Worm (Caenorhabditis elegans) whole organism, late embryonic: ENCODE data around the gene F15H10.9.

Experiments used
- ceh-31 ChIP-seq: sonication (generic microtip); optimal IDR thresholded peaks from 2 replicates; lab custom pipeline; 2016; ENCODE audit warnings: missing genetic modification characterization, missing compliant biosample characterization
- ceh-9 ChIP-seq: sonication (generic microtip); optimal IDR thresholded peaks from 2 replicates; lab custom pipeline; 2016; ENCODE audit warnings: mild to moderate bottlenecking, missing genetic modification characterization, inconsistent platforms, missing compliant biosample characterization
- che-1 ChIP-seq: sonication (generic microtip); optimal IDR thresholded peaks from 2 replicates; lab custom pipeline; 2016; ENCODE audit warnings: mild to moderate bottlenecking, missing genetic modification characterization, missing compliant biosample characterization
- elt-2 ChIP-seq: sonication (generic microtip); optimal IDR thresholded peaks from 2 replicates; lab custom pipeline; 2016; ENCODE audit warnings: missing genetic modification reagents, missing genetic modification characterization, missing compliant biosample characterization
- fkh-10 ChIP-seq: fragments of 150-350 bp; optimal IDR thresholded peaks from 2 replicates; lab custom pipeline; 2014; ENCODE audit warnings: missing biosample characterization, missing genetic modification reagents, missing genetic modification characterization
- pha-2 ChIP-seq: sonication (generic microtip); optimal IDR thresholded peaks from 2 replicates; lab custom pipeline; 2017; ENCODE audit warnings: mild to moderate bottlenecking, missing genetic modification characterization, missing compliant biosample characterization
- sox-4 ChIP-seq: sonication (generic microtip); optimal IDR thresholded peaks from 2 replicates; lab custom pipeline; 2017; ENCODE audit warnings: mild to moderate bottlenecking, missing genetic modification characterization, inconsistent platforms, missing compliant biosample characterization

DNA sequence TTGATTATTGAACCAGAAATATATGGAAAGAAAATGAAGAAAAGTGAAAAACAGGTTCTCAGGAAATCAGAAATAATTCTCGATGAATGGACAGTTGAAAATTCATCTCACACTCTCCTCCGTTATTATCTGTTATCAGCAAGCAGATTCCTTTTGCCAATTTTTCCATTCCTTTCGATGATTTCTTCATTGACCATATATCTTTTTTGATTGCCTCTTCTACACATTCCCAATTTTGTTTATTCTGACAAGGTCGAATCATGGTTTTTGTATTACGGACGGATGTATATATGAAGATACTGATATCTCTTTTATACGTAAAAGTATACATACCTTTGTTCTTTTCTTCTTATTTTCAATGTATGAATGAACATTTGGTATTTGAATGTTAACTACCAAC lies 46.2 kb upstream of the F15H10.9 start:
- TF ChIP-seq ceh-31 (tag; lab: Kevin White, UChicago): no peak
- TF ChIP-seq elt-2: no peak
- no peak for TF ChIP-seq che-1 (tag; lab: Kevin White, UChicago)
- TF ChIP-seq sox-4: no peak
- no peak for TF ChIP-seq pha-2 (tag; lab: Kevin White, UChicago)
- no peak for TF ChIP-seq ceh-9 (tag; lab: Kevin White, UChicago)
- no peak for TF ChIP-seq fkh-10 (GFP tag; lab: Kevin White, UChicago)
